Worm (Caenorhabditis elegans) whole organism, L4 larva: ENCODE measurements around the gene nifk-1.

ENCODE experiments used
- D1046.2 ChIP-seq: fragments of 200-800 bp; sonication (Bioruptor generic); IDR thresholded peaks from 2 replicates; pipeline ENCODE4 v1.3.6; 2022; ENCODE audit warnings: missing genetic modification characterization, missing compliant biosample characterization
- F37D6.2 ChIP-seq: sonication (generic microtip); optimal IDR thresholded peaks from 2 replicates; lab custom pipeline; 2016; ENCODE audit warnings: mild to moderate bottlenecking, missing genetic modification characterization, missing compliant biosample characterization
- F44E2.7 ChIP-seq: fragments of 200-800 bp; sonication (Bioruptor generic); IDR thresholded peaks from 2 replicates; pipeline ENCODE4 v2.1.2; 2022; ENCODE audit warnings: missing genetic modification characterization, missing compliant biosample characterization
- F49E8.2 ChIP-seq: sonication (generic microtip); optimal IDR thresholded peaks from 2 replicates; lab custom pipeline; 2016; ENCODE audit warnings: missing compliant biosample characterization, mild to moderate bottlenecking, missing genetic modification characterization, borderline replicate concordance
- R02D3.7 ChIP-seq: fragments of 150-350 bp; sonication (generic microtip); optimal IDR thresholded peaks from 3 replicates; lab custom pipeline; 2014; ENCODE audit warnings: missing biosample characterization, missing genetic modification characterization
- aha-1 ChIP-seq: fragments of 150-350 bp; peaks from one replicate; lab custom pipeline; 2014; ENCODE audit warnings: missing biosample characterization, missing genetic modification characterization
- aly-2 ChIP-seq: sonication (generic microtip); optimal IDR thresholded peaks from 2 replicates; lab custom pipeline; 2018; ENCODE audit warnings: missing biosample characterization, missing genetic modification characterization
- arid-1 ChIP-seq: fragments of 200-800 bp; sonication (Bioruptor generic); conservative IDR thresholded peaks from 2 replicates; pipeline ENCODE4 v1.3.6; 2022; ENCODE audit warnings: missing genetic modification reagents, missing genetic modification characterization, missing compliant biosample characterization
- ceh-20 ChIP-seq: fragments of 200-800 bp; sonication (Bioruptor generic); IDR thresholded peaks from 2 replicates; pipeline ENCODE4 v1.3.6; 2022; ENCODE audit warnings: missing genetic modification reagents, missing genetic modification characterization, missing compliant biosample characterization
- ceh-28 ChIP-seq: fragments of 150-350 bp; optimal IDR thresholded peaks from 2 replicates; lab custom pipeline; 2014; ENCODE audit warnings: missing biosample characterization, missing genetic modification reagents, missing genetic modification characterization
- cey-2 ChIP-seq: sonication (generic microtip); optimal IDR thresholded peaks from 3 replicates; lab custom pipeline; 2017; ENCODE audit warnings: missing genetic modification characterization, mild to moderate bottlenecking, missing compliant biosample characterization, antibody characterized with exemption, borderline replicate concordance; ENCODE audit not compliant: insufficient read depth
- daf-12 ChIP-seq: fragments of 150-350 bp; optimal IDR thresholded peaks from 2 replicates; lab custom pipeline; 2014; ENCODE audit warnings: missing biosample characterization, missing genetic modification reagents, missing genetic modification characterization
- daf-16 ChIP-seq, 3 experiments: sonication (generic microtip); optimal IDR thresholded peaks; 2 replicates each; lab custom pipeline; 2016 to 2017; ENCODE audit warnings: missing genetic modification characterization in 3 of 3, missing genetic modification reagents in 3 of 3, mild to moderate bottlenecking in 2 of 3, missing compliant biosample characterization in 2 of 3, missing biosample characterization in 1 of 3, moderate library complexity in 1 of 3
- daf-8 ChIP-seq: fragments of 200-800 bp; sonication (Bioruptor generic); IDR thresholded peaks from 2 replicates; pipeline ENCODE4 v1.3.6; 2022; ENCODE audit warnings: missing genetic modification characterization, missing compliant biosample characterization
- dmd-8 ChIP-seq: fragments of 200-800 bp; sonication (Bioruptor generic); IDR thresholded peaks from 2 replicates; pipeline ENCODE4 v1.3.6; 2022; ENCODE audit warnings: missing genetic modification characterization, missing compliant biosample characterization
- dmd-9 ChIP-seq: fragments of 200-800 bp; sonication (Bioruptor generic); IDR thresholded peaks from 2 replicates; pipeline ENCODE4 v1.3.6; 2022; ENCODE audit warnings: missing genetic modification reagents, missing genetic modification characterization, missing compliant biosample characterization
- dpl-1 ChIP-seq: fragments of 150-350 bp; optimal IDR thresholded peaks from 2 replicates; lab custom pipeline; 2014; ENCODE audit warnings: missing biosample characterization, missing genetic modification reagents, missing genetic modification characterization
- duxl-1 ChIP-seq: sonication (generic microtip); optimal IDR thresholded peaks from 2 replicates; lab custom pipeline; 2016; ENCODE audit warnings: mild to moderate bottlenecking, missing genetic modification characterization, moderate library complexity, missing compliant biosample characterization; ENCODE audit not compliant: poor library complexity
- egl-27 ChIP-seq: sonication (generic microtip); optimal IDR thresholded peaks from 3 replicates; lab custom pipeline; 2017; ENCODE audit warnings: missing biosample characterization, missing genetic modification reagents, missing genetic modification characterization
- fkh-10 ChIP-seq: fragments of 150-350 bp; optimal IDR thresholded peaks from 2 replicates; lab custom pipeline; 2014; ENCODE audit warnings: missing biosample characterization, missing genetic modification reagents, missing genetic modification characterization
- jun-1 ChIP-seq: fragments of 150-350 bp; optimal IDR thresholded peaks from 2 replicates; lab custom pipeline; 2014; ENCODE audit warnings: missing biosample characterization, missing genetic modification reagents, missing genetic modification characterization
- lim-7 ChIP-seq: fragments of 200-800 bp; sonication (Bioruptor generic); IDR thresholded peaks from 2 replicates; pipeline ENCODE4 v1.3.6; 2022; ENCODE audit warnings: missing genetic modification characterization, missing compliant biosample characterization
- lin-13 ChIP-seq: fragments of 150-350 bp; optimal IDR thresholded peaks from 2 replicates; lab custom pipeline; 2014; ENCODE audit warnings: missing biosample characterization, missing genetic modification reagents, missing genetic modification characterization
- lin-15B ChIP-seq: fragments of 150-350 bp; sonication (generic microtip); optimal IDR thresholded peaks from 3 replicates; lab custom pipeline; 2014; ENCODE audit warnings: missing biosample characterization, missing genetic modification characterization
- lin-38 ChIP-seq: fragments of 200-800 bp; sonication (Bioruptor generic); IDR thresholded peaks from 2 replicates; pipeline ENCODE4 v1.3.6; 2022; ENCODE audit warnings: missing genetic modification reagents, missing genetic modification characterization, missing compliant biosample characterization
- madf-5 ChIP-seq, 2 experiments: fragments of 200-800 bp; sonication (Bioruptor generic); IDR thresholded peaks; 2 replicates each; pipeline ENCODE4 v1.3.6; 2022; ENCODE audit warnings: missing compliant biosample characterization in 2 of 2, missing genetic modification characterization in 2 of 2
- mdl-1 ChIP-seq, 2 experiments: fragments of 150-350 bp in 1 of 2; sonication (generic microtip) in 1 of 2; optimal IDR thresholded peaks; 2 replicates each; lab custom pipeline; 2014 to 2017; ENCODE audit warnings: missing biosample characterization in 2 of 2, missing genetic modification characterization in 2 of 2
- nhr-10 ChIP-seq: fragments of 150-350 bp; optimal IDR thresholded peaks from 2 replicates; lab custom pipeline; 2014; ENCODE audit warnings: missing biosample characterization, missing genetic modification characterization
- nhr-102 ChIP-seq: sonication (generic microtip); optimal IDR thresholded peaks from 2 replicates; lab custom pipeline; 2016; ENCODE audit warnings: mild to moderate bottlenecking, missing genetic modification characterization, moderate library complexity, missing compliant biosample characterization
- nhr-111 ChIP-seq: fragments of 200-800 bp; sonication (Bioruptor generic); optimal IDR thresholded peaks from 2 replicates; lab custom pipeline; 2018; ENCODE audit warnings: mild to moderate bottlenecking, missing genetic modification characterization, missing compliant biosample characterization
- nhr-237 ChIP-seq: sonication (generic microtip); optimal IDR thresholded peaks from 2 replicates; lab custom pipeline; 2017; ENCODE audit warnings: missing biosample characterization, missing genetic modification characterization
- nhr-25 ChIP-seq: sonication (generic microtip); optimal IDR thresholded peaks from 2 replicates; lab custom pipeline; 2017; ENCODE audit warnings: missing genetic modification characterization, mild to moderate bottlenecking, missing compliant biosample characterization, antibody characterized with exemption, moderate library complexity, borderline replicate concordance; ENCODE audit not compliant: insufficient read depth
- nhr-41 ChIP-seq: fragments of 200-800 bp; sonication (Bioruptor generic); IDR thresholded peaks from 2 replicates; pipeline ENCODE4 v1.3.6; 2022; ENCODE audit warnings: missing genetic modification reagents, missing genetic modification characterization, missing compliant biosample characterization
- nhr-42 ChIP-seq: fragments of 200-800 bp; sonication (Bioruptor generic); IDR thresholded peaks from 2 replicates; pipeline ENCODE4 v1.3.6; 2022; ENCODE audit warnings: missing genetic modification characterization, missing compliant biosample characterization
- nhr-6 ChIP-seq: fragments of 150-350 bp; optimal IDR thresholded peaks from 2 replicates; lab custom pipeline; 2014; ENCODE audit warnings: missing biosample characterization, missing genetic modification characterization
- pha-4 ChIP-seq, 2 experiments: fragments of 150-350 bp in 1 of 2; fragments of 200-800 bp in 1 of 2; sonication (Bioruptor generic) in 1 of 2; IDR thresholded peaks in 1 of 2; optimal IDR thresholded peaks in 1 of 2; 2 replicates each; pipeline versions ENCODE4 v1.3.6 to Lab custom; 2014 to 2022; ENCODE audit warnings: missing genetic modification characterization in 2 of 2, missing genetic modification reagents in 2 of 2, missing biosample characterization in 1 of 2, missing compliant biosample characterization in 1 of 2
- php-3 ChIP-seq: fragments of 200-800 bp; sonication (Bioruptor generic); IDR thresholded peaks from 2 replicates; pipeline ENCODE4 v1.3.6; 2022; ENCODE audit warnings: missing genetic modification reagents, missing genetic modification characterization, missing compliant biosample characterization
- pqm-1 ChIP-seq: sonication (generic microtip); optimal IDR thresholded peaks from 2 replicates; lab custom pipeline; 2017; ENCODE audit warnings: missing biosample characterization, missing genetic modification characterization
- set-16 ChIP-seq: fragments of 200-800 bp; sonication (Bioruptor generic); IDR thresholded peaks from 2 replicates; pipeline ENCODE4 v1.3.6; 2022; ENCODE audit warnings: missing genetic modification reagents, missing genetic modification characterization, missing compliant biosample characterization
- skn-1 ChIP-seq: fragments of 150-350 bp; optimal IDR thresholded peaks from 2 replicates; lab custom pipeline; 2014; ENCODE audit warnings: missing biosample characterization, missing genetic modification characterization
- spr-3 ChIP-seq: fragments of 200-800 bp; sonication (Bioruptor generic); optimal IDR thresholded peaks from 2 replicates; lab custom pipeline; 2018; ENCODE audit warnings: mild to moderate bottlenecking, missing genetic modification characterization, missing compliant biosample characterization
- unc-39 ChIP-seq: sonication (generic microtip); optimal IDR thresholded peaks from 2 replicates; lab custom pipeline; 2017; ENCODE audit warnings: missing biosample characterization, missing genetic modification characterization
- zfp-3 ChIP-seq: fragments of 200-800 bp; sonication (Bioruptor generic); conservative IDR thresholded peaks from 2 replicates; pipeline ENCODE4 v1.3.6; 2022; ENCODE audit warnings: missing genetic modification reagents, missing genetic modification characterization, missing compliant biosample characterization
- ztf-11 ChIP-seq: fragments of 150-350 bp; optimal IDR thresholded peaks from 2 replicates; lab custom pipeline; 2014; ENCODE audit warnings: missing biosample characterization, missing genetic modification characterization
- ztf-7 ChIP-seq: fragments of 150-350 bp; optimal IDR thresholded peaks from 2 replicates; lab custom pipeline; 2014; ENCODE audit warnings: missing biosample characterization, missing genetic modification characterization

nifk-1 gene

ce11 chrIII:4655402-4655801, 37.7 kb downstream of the nifk-1 start, which contains the start of gene T23F11.2:
Gene T23F11.2, minus strand, starts transcription at chrIII:4655502.
- TF ChIP-seq ceh-20 (GFP tag; lab: Robert Waterston, UW) (no peak), nhr-25 (no peak), cey-2 (tag; lab: Kevin White, UChicago) (no peak), R02D3.7 (tag; lab: Kevin White, UChicago) (no peak), pha-4 (GFP tag; IDR thresholded peaks at IDR 0.05; lab: Robert Waterston, UW) (no peak), pha-4 (tag; optimal IDR thresholded peaks at IDR 0.05; lab: Kevin White, UChicago) (no peak), mdl-1 (tag; optimal IDR thresholded peaks at IDR 0.05; lab: Kevin White, UChicago) (no peak), F44E2.7 (GFP tag; lab: Robert Waterston, UW) (no peak), nhr-10 (tag; lab: Kevin White, UChicago) (no peak), aha-1 (tag; lab: Kevin White, UChicago) (no peak), dpl-1 (GFP tag; lab: Kevin White, UChicago) (no peak), fkh-10 (no peak)
- TF ChIP-seq, all 104 proteins: peak for 0

ce11 chrIII:4653912-4654311, 39.2 kb downstream of the nifk-1 start:
- no peak for TF ChIP-seq skn-1 (tag; lab: Kevin White, UChicago)
- no peak for TF ChIP-seq unc-39 (tag; lab: Kevin White, UChicago)
- TF ChIP-seq nhr-102 (tag; lab: Kevin White, UChicago), result peak; percentile 49
- TF ChIP-seq php-3 (GFP tag; lab: Robert Waterston, UW), result peak; percentile 34; the same call in 1 of the 2 replicates
- no peak for TF ChIP-seq nhr-237
- TF ChIP-seq F49E8.2 (tag; lab: Kevin White, UChicago), result no peak
- no peak for TF ChIP-seq ztf-11 (tag; lab: Kevin White, UChicago)
- TF ChIP-seq daf-16 (GFP tag; optimal IDR thresholded peaks at IDR 0.05; lab: Kevin White, UChicago), result peak in 1 of 2 experiments; percentile 44
- no peak for TF ChIP-seq daf-16 (tag; optimal IDR thresholded peaks at IDR 0.05; lab: Kevin White, UChicago)
- TF ChIP-seq daf-8, result no peak
- TF ChIP-seq F44E2.7 (GFP tag; lab: Robert Waterston, UW), result no peak
- TF ChIP-seq lin-15B (tag; lab: Kevin White, UChicago), result no peak
- no peak for TF ChIP-seq mdl-1 (tag; optimal IDR thresholded peaks at IDR 0.05; lab: Kevin White, UChicago)
- peak; percentile 44 for TF ChIP-seq lin-38 (GFP tag; lab: Robert Waterston, UW)
- TF ChIP-seq R02D3.7 (tag; lab: Kevin White, UChicago), result no peak
- peak; percentile 70; the same call in 1 of the 2 replicates for TF ChIP-seq zfp-3 (GFP tag; lab: Robert Waterston, UW)
- no peak for TF ChIP-seq nhr-41
- TF ChIP-seq ztf-7 (tag; lab: Kevin White, UChicago), result no peak
- TF ChIP-seq aly-2 (tag; lab: Kevin White, UChicago), result no peak
- TF ChIP-seq dmd-8 (GFP tag; lab: Robert Waterston, UW), result no peak
- TF ChIP-seq set-16 (GFP tag; lab: Robert Waterston, UW), result no peak
- TF ChIP-seq lim-7 (GFP tag; lab: Robert Waterston, UW), result 0 out of 2 replicates have a peak, but pooled peaks have one; percentile 17
- TF ChIP-seq egl-27 (tag; lab: Kevin White, UChicago), result no peak
- no peak; the same call in 1 of the 2 replicates for TF ChIP-seq pha-4 (GFP tag; IDR thresholded peaks at IDR 0.05; lab: Robert Waterston, UW)
- no peak for TF ChIP-seq pha-4 (tag; optimal IDR thresholded peaks at IDR 0.05; lab: Kevin White, UChicago)
- peak; percentile 71 for TF ChIP-seq duxl-1 (tag; lab: Kevin White, UChicago)
- TF ChIP-seq nhr-10 (tag; lab: Kevin White, UChicago), result no peak
- 0 out of 2 replicates have a peak, but pooled peaks have one; percentile 7 for TF ChIP-seq nhr-42 (GFP tag; lab: Robert Waterston, UW)
- no peak for TF ChIP-seq jun-1 (tag; lab: Kevin White, UChicago)
- peak; percentile 25 for TF ChIP-seq nhr-25
- TF ChIP-seq ceh-20 (GFP tag; lab: Robert Waterston, UW), result no peak
- TF ChIP-seq D1046.2, result no peak
- no peak for TF ChIP-seq F37D6.2
- TF ChIP-seq fkh-10, result no peak
- TF ChIP-seq nhr-111 (GFP tag; lab: Kevin White, UChicago), result no peak
- TF ChIP-seq nhr-6 (tag; lab: Kevin White, UChicago), result no peak
- TF ChIP-seq daf-12 (tag; lab: Kevin White, UChicago), result no peak
- peak; percentile 11; the same call in 1 of the 2 replicates for TF ChIP-seq arid-1 (GFP tag; lab: Robert Waterston, UW)
- no peak for TF ChIP-seq lin-13 (GFP tag; lab: Kevin White, UChicago)
- TF ChIP-seq pqm-1 (tag; lab: Kevin White, UChicago), result no peak
- no peak for TF ChIP-seq dmd-9
- TF ChIP-seq spr-3 (GFP tag; lab: Kevin White, UChicago), result no peak
- TF ChIP-seq ceh-28 (tag; lab: Kevin White, UChicago), result no peak
- peak in 1 of 2 experiments; percentile 54; a peak in 1 of 4 replicates for TF ChIP-seq madf-5 (GFP tag; IDR thresholded peaks at IDR 0.05; lab: Robert Waterston, UW)
